Fruit fly (Drosophila melanogaster): ENCODE measurements around the gene CG42729.

CG42729 gene

dm6 chr3L:15534274-15535227 is 7.2 kb upstream of the CG42729 start (continued):
- TF ChIP-seq Rfx (GFP tag; IDR thresholded peaks at IDR 0.05), result no peak; the same call in 1 of the 2 replicates
- TF ChIP-seq dpn (GFP tag; optimal IDR thresholded peaks at IDR 0.05), result peak; percentile 59 to 66
- TF ChIP-seq Xrp1 (GFP tag; IDR thresholded peaks at IDR 0.05), result peak; percentile 14; the same call in 1 of the 2 replicates
- TF ChIP-seq Med (GFP tag), result peak; percentile 89
- peak; percentile 18 for TF ChIP-seq pros (GFP tag; optimal IDR thresholded peaks at IDR 0.05)
- TF ChIP-seq ara (GFP tag; IDR thresholded peaks at IDR 0.05), result peak; percentile 36; the same call in 1 of the 2 replicates
- peak; percentile 46 for TF ChIP-seq CG18476 (GFP tag; optimal IDR thresholded peaks at IDR 0.05)
- TF ChIP-seq Ets65A (GFP tag), result peak; percentile 93
- TF ChIP-seq NfI (GFP tag; optimal IDR thresholded peaks at IDR 0.05), result peak; percentile 43
- TF ChIP-seq CG8290 (GFP tag; optimal IDR thresholded peaks at IDR 0.05), result peak; percentile 41
- peak in 1 of 2 experiments; percentile 46 for TF ChIP-seq CG8290 (tag; optimal IDR thresholded peaks at IDR 0.05)
- peak; percentile 28 for TF ChIP-seq CG2202 (tag; optimal IDR thresholded peaks at IDR 0.05)
- peak; percentile 44; the same call in 1 of the 2 replicates for TF ChIP-seq CG7372 (GFP tag; IDR thresholded peaks at IDR 0.05)
- TF ChIP-seq bigmax (GFP tag; optimal IDR thresholded peaks at IDR 0.05), result no peak
- TF ChIP-seq CrebB (tag; optimal IDR thresholded peaks at IDR 0.05), result no peak
- TF ChIP-seq ci (GFP tag; IDR thresholded peaks at IDR 0.05), result peak; percentile 61; the same call in 2 of the 3 replicates
- peak; percentile 56 for TF ChIP-seq pnt (GFP tag; optimal IDR thresholded peaks at IDR 0.05)
- peak; percentile 28 for TF ChIP-seq maf-S (GFP tag; optimal IDR thresholded peaks at IDR 0.05)
- TF ChIP-seq eve (GFP tag; optimal IDR thresholded peaks at IDR 0.05), result peak in 1 of 2 experiments; percentile 92
- TF ChIP-seq CG12659 (GFP tag; optimal IDR thresholded peaks at IDR 0.05), result peak; percentile 77
- TF ChIP-seq unpg (GFP tag; optimal IDR thresholded peaks at IDR 0.05), result peak; percentile 34
- peak; percentile 35 for TF ChIP-seq Mad (GFP tag; optimal IDR thresholded peaks at IDR 0.05)
- TF ChIP-seq wor (GFP tag; IDR thresholded peaks at IDR 0.05), result peak; percentile 53; the same call in 1 of the 2 replicates
- TF ChIP-seq HLHmδ (GFP tag; optimal IDR thresholded peaks at IDR 0.05), result peak; percentile 13
- TF ChIP-seq H2.0 (GFP tag; IDR thresholded peaks at IDR 0.05), result peak; percentile 29; the same call in 1 of the 2 replicates
- no peak for TF ChIP-seq MBD-R2 (GFP tag; IDR thresholded peaks at IDR 0.05)
- TF ChIP-seq sens (GFP tag), result peak; percentile 94
- TF ChIP-seq vfl (GFP tag; optimal IDR thresholded peaks at IDR 0.05), result peak; percentile 23
- TF ChIP-seq Vsx1 (GFP tag; optimal IDR thresholded peaks at IDR 0.05), result peak; percentile 48
- TF ChIP-seq ham (GFP tag; IDR thresholded peaks at IDR 0.05), result no peak
- peak; percentile 51 for TF ChIP-seq CG10366 (GFP tag; IDR thresholded peaks at IDR 0.05)
- peak; percentile 17 to 40 for TF ChIP-seq bsh (GFP tag; optimal IDR thresholded peaks at IDR 0.05)
- TF ChIP-seq Gug (GFP tag; IDR thresholded peaks at IDR 0.05), result peak; percentile 55; the same call in 2 of the 4 replicates
- TF ChIP-seq CG16779 (GFP tag; IDR thresholded peaks at IDR 0.05), result no peak
- peak; percentile 39 for TF ChIP-seq D19A (tag; optimal IDR thresholded peaks at IDR 0.05)
- TF ChIP-seq CG3407 (GFP tag; optimal IDR thresholded peaks at IDR 0.05), result peak; percentile 38
- no peak for TF ChIP-seq Doc3 (GFP tag; IDR thresholded peaks at IDR 0.05; ENCODE audit: partially characterized antibody)
- peak; percentile 83 for TF ChIP-seq gem (tag; optimal IDR thresholded peaks at IDR 0.05)
- no peak for TF ChIP-seq stwl (tag; optimal IDR thresholded peaks at IDR 0.05)
- no peak for TF ChIP-seq CG4854 (GFP tag; optimal IDR thresholded peaks at IDR 0.05)
- peak; percentile 34 for TF ChIP-seq gsb-n (tag; optimal IDR thresholded peaks at IDR 0.05)
- TF ChIP-seq CG11398 (GFP tag; optimal IDR thresholded peaks at IDR 0.05), result no peak
- peak; percentile 72 for TF ChIP-seq CG1602 (GFP tag; optimal IDR thresholded peaks at IDR 0.05)
- TF ChIP-seq Hmx (GFP tag; optimal IDR thresholded peaks at IDR 0.05), result peak; percentile 49
- TF ChIP-seq CG12104 (GFP tag; optimal IDR thresholded peaks at IDR 0.05), result peak; percentile 30
- TF ChIP-seq CG32772 (GFP tag; IDR thresholded peaks at IDR 0.05), result no peak; the same call in none of the 2 replicates
- TF ChIP-seq NC2α (GFP tag; optimal IDR thresholded peaks at IDR 0.05), result no peak
- TF ChIP-seq Fer3 (tag; optimal IDR thresholded peaks at IDR 0.05), result peak; percentile 13
- TF ChIP-seq CG18764 (GFP tag; optimal IDR thresholded peaks at IDR 0.05), result no peak

All from whole organism, embryonic.